Worm (Caenorhabditis elegans): ENCODE measurements around the gene srd-48.

srd-48 gene

ce11 chrX:12335808-12336207 is at the start of gene srd-48:
TSS of gene srd-48 (plus strand) at chrX:12336108.
- TF ChIP-seq pha-4 (tag; optimal IDR thresholded peaks at IDR 0.05): no peak
- no peak for TF ChIP-seq blmp-1 (tag; optimal IDR thresholded peaks at IDR 0.05)
- no peak for TF ChIP-seq ceh-43 (GFP tag; optimal IDR thresholded peaks at IDR 0.05)
- TF ChIP-seq mab-5 (tag; optimal IDR thresholded peaks at IDR 0.05): no peak
- TF ChIP-seq nhr-76 (tag; optimal IDR thresholded peaks at IDR 0.05): no peak
- TF ChIP-seq flh-1 (GFP tag; optimal IDR thresholded peaks at IDR 0.05): no peak

- no peak for TF ChIP-seq unc-120 (tag; optimal IDR thresholded peaks at IDR 0.05; ENCODE audit: poor library complexity, severe bottlenecking)
- TF ChIP-seq nhr-12 (tag; optimal IDR thresholded peaks at IDR 0.05): no peak
- no peak for TF ChIP-seq M03D4.4 (tag; optimal IDR thresholded peaks at IDR 0.05)
- no peak for TF ChIP-seq lin-32 (GFP tag; optimal IDR thresholded peaks at IDR 0.05)
- TF ChIP-seq nhr-28 (tag; optimal IDR thresholded peaks at IDR 0.05): no peak
- TF ChIP-seq ceh-39 (tag; optimal IDR thresholded peaks at IDR 0.05): no peak
- no peak for TF ChIP-seq lin-13 (tag; optimal IDR thresholded peaks at IDR 0.05)
- TF ChIP-seq elt-3 (tag; optimal IDR thresholded peaks at IDR 0.05): no peak
- no peak for TF ChIP-seq elt-1 (tag; optimal IDR thresholded peaks at IDR 0.05; ENCODE audit: borderline replicate concordance, insufficient read depth)
- TF ChIP-seq zip-8 (tag; optimal IDR thresholded peaks at IDR 0.05): no peak
- no peak for TF ChIP-seq ham-2 (GFP tag; optimal IDR thresholded peaks at IDR 0.05)
- no peak for TF ChIP-seq ceh-83 (GFP tag; optimal IDR thresholded peaks at IDR 0.05)
- no peak for TF ChIP-seq nhr-76 (tag; optimal IDR thresholded peaks at IDR 0.05)
- TF ChIP-seq nhr-237 (tag; optimal IDR thresholded peaks at IDR 0.05): no peak
- no peak for TF ChIP-seq bed-3 (GFP tag; optimal IDR thresholded peaks at IDR 0.05)
- TF ChIP-seq unc-39 (tag; optimal IDR thresholded peaks at IDR 0.05): no peak
- no peak for TF ChIP-seq nhr-2 (tag; optimal IDR thresholded peaks at IDR 0.05)
Measured at ce11 chrX:12288254-12288653, 47.7 kb upstream of the srd-48 start, which contains the start of gene C04B4.5. TSS of gene C04B4.5 (minus strand) at chrX:12288354.

ce11 chrX:12290539-12290938 is 45.4 kb upstream of the srd-48 start, which contains the start of gene C04B4.4:
TSS of gene C04B4.4 (plus strand) at chrX:12290839.
- TF ChIP-seq unc-62 (GFP tag; optimal IDR thresholded peaks at IDR 0.05) (no peak), elt-1 (tag; optimal IDR thresholded peaks at IDR 0.05; ENCODE audit: borderline replicate concordance, insufficient read depth) (no peak), mls-2 (tag; optimal IDR thresholded peaks at IDR 0.05) (no peak), bed-3 (GFP tag; optimal IDR thresholded peaks at IDR 0.05) (no peak), mab-5 (tag; optimal IDR thresholded peaks at IDR 0.05) (no peak), lin-32 (GFP tag; optimal IDR thresholded peaks at IDR 0.05) (no peak), snpc-4 (tag; optimal IDR thresholded peaks at IDR 0.05) (no peak), ceh-43 (GFP tag; optimal IDR thresholded peaks at IDR 0.05) (no peak), nhr-76 (tag; optimal IDR thresholded peaks at IDR 0.05) (no peak)

- TF ChIP-seq mls-2 (tag; optimal IDR thresholded peaks at IDR 0.05) (no peak), tbx-8 (GFP tag; optimal IDR thresholded peaks at IDR 0.05) (no peak), snpc-4 (tag; optimal IDR thresholded peaks at IDR 0.05) (no peak), ces-1 (GFP tag; optimal IDR thresholded peaks at IDR 0.05) (no peak), elt-3 (tag; optimal IDR thresholded peaks at IDR 0.05) (no peak), elt-1 (tag; optimal IDR thresholded peaks at IDR 0.05; ENCODE audit: borderline replicate concordance, insufficient read depth) (no peak), drap-1 (GFP tag; optimal IDR thresholded peaks at IDR 0.05) (no peak), mab-5 (tag; optimal IDR thresholded peaks at IDR 0.05) (no peak), sem-2 (GFP tag; optimal IDR thresholded peaks at IDR 0.05) (no peak), ztf-11 (tag; optimal IDR thresholded peaks at IDR 0.05) (no peak), pha-4 (tag; optimal IDR thresholded peaks at IDR 0.05) (no peak), blmp-1 (tag; optimal IDR thresholded peaks at IDR 0.05) (no peak), nhr-28 (tag; optimal IDR thresholded peaks at IDR 0.05) (no peak), nhr-12 (tag; optimal IDR thresholded peaks at IDR 0.05) (no peak), nhr-2 (tag; optimal IDR thresholded peaks at IDR 0.05) (no peak), unc-120 (tag; optimal IDR thresholded peaks at IDR 0.05; ENCODE audit: poor library complexity, severe bottlenecking) (no peak), ceh-39 (tag; optimal IDR thresholded peaks at IDR 0.05) (no peak), unc-62 (GFP tag; optimal IDR thresholded peaks at IDR 0.05) (no peak), nhr-76 (tag; optimal IDR thresholded peaks at IDR 0.05) (no peak)
Measured at ce11 chrX:12294263-12294662, 41.6 kb upstream of the srd-48 start, which contains the start of gene W06D11.1. TSS of gene W06D11.1 (plus strand) at chrX:12294563.

- TF ChIP-seq M03D4.4 (tag; optimal IDR thresholded peaks at IDR 0.05): no peak
- TF ChIP-seq drap-1 (GFP tag; optimal IDR thresholded peaks at IDR 0.05): no peak
- TF ChIP-seq tbx-8 (GFP tag; optimal IDR thresholded peaks at IDR 0.05): no peak
- TF ChIP-seq nhr-237 (tag; optimal IDR thresholded peaks at IDR 0.05): no peak
- TF ChIP-seq ces-1 (GFP tag; optimal IDR thresholded peaks at IDR 0.05): no peak
- TF ChIP-seq mep-1 (tag; optimal IDR thresholded peaks at IDR 0.05): no peak
- no peak for TF ChIP-seq blmp-1 (tag; optimal IDR thresholded peaks at IDR 0.05)
- TF ChIP-seq zip-8 (tag; optimal IDR thresholded peaks at IDR 0.05): no peak
- no peak for TF ChIP-seq flh-1 (GFP tag; optimal IDR thresholded peaks at IDR 0.05)
- TF ChIP-seq cnd-1 (tag; optimal IDR thresholded peaks at IDR 0.05): no peak
- no peak for TF ChIP-seq ceh-43 (GFP tag; optimal IDR thresholded peaks at IDR 0.05)
- no peak for TF ChIP-seq snpc-4 (tag; optimal IDR thresholded peaks at IDR 0.05)
Measured at ce11 chrX:12296392-12296791, 39.5 kb upstream of the srd-48 start, which contains the start of gene W06D11.2. TSS of gene W06D11.2 (minus strand) at chrX:12296730.
